Fruit fly (Drosophila melanogaster) whole organism: ENCODE results near the gene Idua.

Experiments
- CG8478 ChIP-seq: fragments of >200 bp; optimal IDR thresholded peaks from 2 replicates; lab custom pipeline; 2018; ENCODE audit warnings: inconsistent platforms
- Dll ChIP-seq: fragments of >200 bp; optimal IDR thresholded peaks from 2 replicates; lab custom pipeline; 2017
- EcR ChIP-seq, 2 experiments: fragments of >200 bp; optimal IDR thresholded peaks; 2 replicates each; lab custom pipeline; 2017; ENCODE audit warnings: missing biosample characterization in 2 of 2, missing genetic modification characterization in 2 of 2, missing genetic modification reagents in 2 of 2
- pan ChIP-seq: fragments of >200 bp; optimal IDR thresholded peaks from 2 replicates; lab custom pipeline; 2017
- psq ChIP-seq: fragments of >200 bp; optimal IDR thresholded peaks from 2 replicates; lab custom pipeline; 2017
- usp ChIP-seq: fragments of >200 bp; optimal IDR thresholded peaks from 2 replicates; lab custom pipeline; 2017; ENCODE audit warnings: missing biosample characterization, missing genetic modification characterization, mixed read lengths

dm6 chr2L:11075114-11075513 is 37.7 kb downstream of the Idua start, which contains the start of gene CG43725:
- no peak for TF ChIP-seq psq (lab: Kevin White, UChicago)
- TF ChIP-seq CG8478 (lab: Kevin White, UChicago) = no peak
- no peak for TF ChIP-seq EcR (GFP tag; optimal IDR thresholded peaks at IDR 0.05; lab: Kevin White, UChicago)
- no peak for TF ChIP-seq Dll
- TF ChIP-seq pan (lab: Kevin White, UChicago) = no peak
- no peak for TF ChIP-seq usp
